Worm (Caenorhabditis elegans) whole organism, L3 larva: ENCODE results near the gene F53A9.8.

ENCODE experiments used
- fkh-10 ChIP-seq: sonication (generic microtip); optimal IDR thresholded peaks from 2 replicates; lab custom pipeline; 2017; ENCODE audit warnings: missing biosample characterization, missing genetic modification reagents, missing genetic modification characterization
- fos-1 ChIP-seq: fragments of 150-350 bp; optimal IDR thresholded peaks from 2 replicates; lab custom pipeline; 2014; ENCODE audit warnings: missing biosample characterization, missing genetic modification characterization
- mdl-1 ChIP-seq: fragments of 150-350 bp; optimal IDR thresholded peaks from 2 replicates; lab custom pipeline; 2014; ENCODE audit warnings: missing biosample characterization, missing genetic modification characterization
- nfya-1 ChIP-seq: sonication (generic microtip); optimal IDR thresholded peaks from 2 replicates; lab custom pipeline; 2017; ENCODE audit warnings: missing genetic modification characterization, mild to moderate bottlenecking, missing compliant biosample characterization, antibody characterized with exemption, moderate library complexity; ENCODE audit not compliant: insufficient read depth
- nhr-12 ChIP-seq: fragments of 150-350 bp; optimal IDR thresholded peaks from 2 replicates; lab custom pipeline; 2014; ENCODE audit warnings: missing biosample characterization, missing genetic modification characterization
- nhr-77 ChIP-seq: fragments of 150-350 bp; optimal IDR thresholded peaks from 2 replicates; lab custom pipeline; 2014; ENCODE audit warnings: missing biosample characterization, missing genetic modification characterization
- snpc-4 ChIP-seq: fragments of 150-350 bp; optimal IDR thresholded peaks from 2 replicates; lab custom pipeline; 2014; ENCODE audit warnings: missing biosample characterization, missing genetic modification characterization
- ztf-11 ChIP-seq: fragments of 150-350 bp; optimal IDR thresholded peaks from 2 replicates; lab custom pipeline; 2014; ENCODE audit warnings: missing biosample characterization, missing genetic modification characterization

ce11 chrX:8718856-8719255 lies at the start of gene F53A9.8:
- no peak for TF ChIP-seq fkh-10 (GFP tag; lab: Kevin White, UChicago)
- no peak for TF ChIP-seq ztf-11 (tag; lab: Kevin White, UChicago)
- TF ChIP-seq nfya-1 (tag; lab: Kevin White, UChicago) = no peak
- TF ChIP-seq snpc-4 (tag; lab: Kevin White, UChicago) = no peak
- no peak for TF ChIP-seq mdl-1 (tag; lab: Kevin White, UChicago)
- no peak for TF ChIP-seq fos-1 (tag; lab: Kevin White, UChicago)
- TF ChIP-seq nhr-12 (tag; lab: Kevin White, UChicago) = no peak
- TF ChIP-seq nhr-77 = no peak
